Worm (Caenorhabditis elegans): ENCODE measurements around the gene Y54G2A.73.
A peak's percentile ranks its signal among the peaks of the same experiment; 100 is the strongest.

Gene Y54G2A.73

ce11 chrIV:2998597-2999161, 10.0 kb downstream of the Y54G2A.73 start (continued):
- TF ChIP-seq attf-6 (GFP tag; IDR thresholded peaks at IDR 0.05) (no peak), nfyb-1 (GFP tag; IDR thresholded peaks at IDR 0.05) (0 out of 2 replicates have a peak, but pooled peaks have one; percentile 33), ceh-27 (GFP tag; optimal IDR thresholded peaks at IDR 0.05) (peak; percentile 63), F10E7.11 (tag; optimal IDR thresholded peaks at IDR 0.05) (no peak), snpc-4 (GFP tag; optimal IDR thresholded peaks at IDR 0.05) (no peak), snpc-4 (tag; optimal IDR thresholded peaks at IDR 0.05) (peak in 1 of 4 experiments; percentile 15), madf-6 (GFP tag; IDR thresholded peaks at IDR 0.05) (0 out of 2 replicates have a peak, but pooled peaks have one; percentile 32), C17E4.6 (GFP tag; IDR thresholded peaks at IDR 0.05) (0 out of 2 replicates have a peak, but pooled peaks have one; percentile 8), F49E8.2 (tag; optimal IDR thresholded peaks at IDR 0.05; ENCODE audit: insufficient read depth) (no peak), K12H6.12 (tag; optimal IDR thresholded peaks at IDR 0.05) (peak; percentile 80), B0336.3 (GFP tag; IDR thresholded peaks at IDR 0.05) (peak; percentile 31; the same call in 1 of the 2 replicates), cebp-2 (GFP tag; IDR thresholded peaks at IDR 0.05) (no peak)

ce11 chrIV:2997302-2997701, 11.4 kb downstream of the Y54G2A.73 start:
- TF ChIP-seq K12H6.12 (tag; optimal IDR thresholded peaks at IDR 0.05) (no peak), F23B12.7 (tag; optimal IDR thresholded peaks at IDR 0.05; ENCODE audit: insufficient read depth) (no peak), zfh-2 (GFP tag; conservative IDR thresholded peaks at IDR 0.05) (peak; percentile 90), cebp-1 (GFP tag; IDR thresholded peaks at IDR 0.05) (no peak), cebp-1 (tag; optimal IDR thresholded peaks at IDR 0.05) (peak; percentile 11), tbp1 (GFP tag; optimal IDR thresholded peaks at IDR 0.05) (no peak), egl-18 (GFP tag; IDR thresholded peaks at IDR 0.05) (no peak), rcor-1 (GFP tag; IDR thresholded peaks at IDR 0.05) (no peak), Y53F4B.3 (GFP tag; IDR thresholded peaks at IDR 0.05) (no peak), mes-4 (tag; optimal IDR thresholded peaks at IDR 0.05) (no peak), F22D6.2 (tag; optimal IDR thresholded peaks at IDR 0.05) (no peak), egrh-3 (GFP tag; IDR thresholded peaks at IDR 0.05) (peak; percentile 70; the same call in 1 of the 2 replicates)

- TF ChIP-seq hmg-20 (GFP tag; IDR thresholded peaks at IDR 0.05) (no peak), ceh-40 (GFP tag; IDR thresholded peaks at IDR 0.05) (no peak), ztf-28 (GFP tag; IDR thresholded peaks at IDR 0.05) (no peak), aptf-2 (GFP tag; conservative IDR thresholded peaks at IDR 0.05) (no peak), lin-35 (GFP tag; optimal IDR thresholded peaks at IDR 0.05) (no peak), rpc-1 (optimal IDR thresholded peaks at IDR 0.05) (no peak), rpc-1 (tag; optimal IDR thresholded peaks at IDR 0.05) (no peak), gei-17 (GFP tag; optimal IDR thresholded peaks at IDR 0.05) (no peak), T07F8.4 (tag; optimal IDR thresholded peaks at IDR 0.05) (no peak), snpc-1.1 (tag; optimal IDR thresholded peaks at IDR 0.05; ENCODE audit: insufficient read depth) (no peak), ztf-6 (GFP tag; IDR thresholded peaks at IDR 0.05) (no peak), hlh-12 (tag; optimal IDR thresholded peaks at IDR 0.05) (no peak), chd-7 (tag; optimal IDR thresholded peaks at IDR 0.05) (no peak), him-1 (tag; optimal IDR thresholded peaks at IDR 0.05) (no peak)
Measured at ce11 chrIV:2995372-2995771, 13.3 kb downstream of the Y54G2A.73 start, which contains the start of gene Y54G2A.26. Y54G2A.26 (minus strand) TSS chrIV:2995472.
